Worm (Caenorhabditis elegans) whole organism, L4 larva: ENCODE measurements around the gene Y51H4A.13.
A peak's percentile ranks its signal among the peaks of the same experiment; 100 is the strongest.

Source experiments
- D1046.2 ChIP-seq: fragments of 200-800 bp; sonication (Bioruptor generic); IDR thresholded peaks from 2 replicates; pipeline ENCODE4 v1.3.6; 2022; ENCODE audit warnings: missing genetic modification characterization, missing compliant biosample characterization
- F10B5.3 ChIP-seq: sonication (generic microtip); optimal IDR thresholded peaks from 2 replicates; lab custom pipeline; 2016; ENCODE audit warnings: mild to moderate bottlenecking, missing genetic modification characterization, missing compliant biosample characterization
- F44E2.7 ChIP-seq: fragments of 200-800 bp; sonication (Bioruptor generic); IDR thresholded peaks from 2 replicates; pipeline ENCODE4 v2.1.2; 2022; ENCODE audit warnings: missing genetic modification characterization, missing compliant biosample characterization
- F49E8.2 ChIP-seq: sonication (generic microtip); optimal IDR thresholded peaks from 2 replicates; lab custom pipeline; 2016; ENCODE audit warnings: missing compliant biosample characterization, mild to moderate bottlenecking, missing genetic modification characterization, borderline replicate concordance
- T26A8.4 ChIP-seq: fragments of 200-800 bp; sonication (Bioruptor generic); IDR thresholded peaks from 2 replicates; pipeline ENCODE4 v1.3.6; 2022; ENCODE audit warnings: missing genetic modification characterization, missing compliant biosample characterization
- aha-1 ChIP-seq: fragments of 150-350 bp; peaks from one replicate; lab custom pipeline; 2014; ENCODE audit warnings: missing biosample characterization, missing genetic modification characterization
- ama-1 ChIP-seq: fragments of 150-350 bp; optimal IDR thresholded peaks from 2 replicates; lab custom pipeline; 2014; ENCODE audit warnings: inconsistent platforms, mixed read lengths
- arid-1 ChIP-seq: fragments of 200-800 bp; sonication (Bioruptor generic); conservative IDR thresholded peaks from 2 replicates; pipeline ENCODE4 v1.3.6; 2022; ENCODE audit warnings: missing genetic modification reagents, missing genetic modification characterization, missing compliant biosample characterization
- attf-4 ChIP-seq: sonication (generic microtip); optimal IDR thresholded peaks from 3 replicates; lab custom pipeline; 2017; ENCODE audit warnings: missing biosample characterization, missing genetic modification characterization
- ceh-28 ChIP-seq: fragments of 150-350 bp; optimal IDR thresholded peaks from 2 replicates; lab custom pipeline; 2014; ENCODE audit warnings: missing biosample characterization, missing genetic modification reagents, missing genetic modification characterization
- ceh-32 ChIP-seq: sonication (generic microtip); optimal IDR thresholded peaks from 2 replicates; lab custom pipeline; 2016; ENCODE audit warnings: mild to moderate bottlenecking, missing genetic modification characterization, missing compliant biosample characterization; ENCODE audit not compliant: poor library complexity
- daf-12 ChIP-seq: fragments of 150-350 bp; optimal IDR thresholded peaks from 2 replicates; lab custom pipeline; 2014; ENCODE audit warnings: missing biosample characterization, missing genetic modification reagents, missing genetic modification characterization
- daf-16 ChIP-seq, 3 experiments: sonication (generic microtip); optimal IDR thresholded peaks; 2 replicates each; lab custom pipeline; 2016 to 2017; ENCODE audit warnings: missing genetic modification characterization in 3 of 3, missing genetic modification reagents in 3 of 3, mild to moderate bottlenecking in 2 of 3, missing compliant biosample characterization in 2 of 3, missing biosample characterization in 1 of 3, moderate library complexity in 1 of 3
- duxl-1 ChIP-seq: sonication (generic microtip); optimal IDR thresholded peaks from 2 replicates; lab custom pipeline; 2016; ENCODE audit warnings: mild to moderate bottlenecking, missing genetic modification characterization, moderate library complexity, missing compliant biosample characterization; ENCODE audit not compliant: poor library complexity
- dve-1 ChIP-seq: sonication (generic microtip); optimal IDR thresholded peaks from 2 replicates; lab custom pipeline; 2017; ENCODE audit warnings: antibody characterized with exemption, mild to moderate bottlenecking, missing genetic modification characterization, missing compliant biosample characterization; ENCODE audit not compliant: insufficient read depth
- fkh-10 ChIP-seq: fragments of 150-350 bp; optimal IDR thresholded peaks from 2 replicates; lab custom pipeline; 2014; ENCODE audit warnings: missing biosample characterization, missing genetic modification reagents, missing genetic modification characterization
- hif-1 ChIP-seq, 2 experiments: sonication (generic microtip); optimal IDR thresholded peaks; 2 replicates each; lab custom pipeline; 2016 to 2017; ENCODE audit warnings: missing compliant biosample characterization in 2 of 2, missing genetic modification characterization in 2 of 2, missing genetic modification reagents in 2 of 2, missing genotype in 2 of 2, mild to moderate bottlenecking in 1 of 2
- hlh-11 ChIP-seq: fragments of 200-800 bp; sonication (Bioruptor generic); optimal IDR thresholded peaks from 2 replicates; lab custom pipeline; 2018; ENCODE audit warnings: mild to moderate bottlenecking, missing genetic modification characterization, missing compliant biosample characterization
- hlh-30 ChIP-seq: sonication (generic microtip); optimal IDR thresholded peaks from 2 replicates; lab custom pipeline; 2017; ENCODE audit warnings: antibody characterized with exemption, mild to moderate bottlenecking, missing genetic modification characterization, missing compliant biosample characterization; ENCODE audit not compliant: insufficient read depth
- hmg-1.1 ChIP-seq: fragments of 200-800 bp; sonication (Bioruptor generic); IDR thresholded peaks from 2 replicates; pipeline ENCODE4 v1.3.6; 2022; ENCODE audit warnings: missing genetic modification reagents, missing genetic modification characterization, missing compliant biosample characterization
- jun-1 ChIP-seq: fragments of 150-350 bp; optimal IDR thresholded peaks from 2 replicates; lab custom pipeline; 2014; ENCODE audit warnings: missing biosample characterization, missing genetic modification reagents, missing genetic modification characterization
- lin-38 ChIP-seq: fragments of 200-800 bp; sonication (Bioruptor generic); IDR thresholded peaks from 2 replicates; pipeline ENCODE4 v1.3.6; 2022; ENCODE audit warnings: missing genetic modification reagents, missing genetic modification characterization, missing compliant biosample characterization
- lsy-2 ChIP-seq, 2 experiments: fragments of 150-350 bp in 1 of 2; sonication (generic microtip) in 1 of 2; optimal IDR thresholded peaks; 2 replicates each; lab custom pipeline; 2014 to 2017; ENCODE audit warnings: missing biosample characterization in 2 of 2, missing genetic modification characterization in 2 of 2
- mdl-1 ChIP-seq, 2 experiments: fragments of 150-350 bp in 1 of 2; sonication (generic microtip) in 1 of 2; optimal IDR thresholded peaks; 2 replicates each; lab custom pipeline; 2014 to 2017; ENCODE audit warnings: missing biosample characterization in 2 of 2, missing genetic modification characterization in 2 of 2
- nhr-10 ChIP-seq: fragments of 150-350 bp; optimal IDR thresholded peaks from 2 replicates; lab custom pipeline; 2014; ENCODE audit warnings: missing biosample characterization, missing genetic modification characterization
- nhr-102 ChIP-seq: sonication (generic microtip); optimal IDR thresholded peaks from 2 replicates; lab custom pipeline; 2016; ENCODE audit warnings: mild to moderate bottlenecking, missing genetic modification characterization, moderate library complexity, missing compliant biosample characterization
- nhr-11 ChIP-seq: fragments of 150-350 bp; optimal IDR thresholded peaks from 2 replicates; lab custom pipeline; 2014; ENCODE audit warnings: missing biosample characterization, missing genetic modification characterization
- nhr-111 ChIP-seq: fragments of 200-800 bp; sonication (Bioruptor generic); optimal IDR thresholded peaks from 2 replicates; lab custom pipeline; 2018; ENCODE audit warnings: mild to moderate bottlenecking, missing genetic modification characterization, missing compliant biosample characterization
- nhr-28 ChIP-seq: fragments of 150-350 bp; optimal IDR thresholded peaks from 2 replicates; lab custom pipeline; 2014; ENCODE audit warnings: missing biosample characterization, missing genetic modification characterization
- nhr-48 ChIP-seq: sonication (generic microtip); optimal IDR thresholded peaks from 2 replicates; lab custom pipeline; 2016; ENCODE audit warnings: mild to moderate bottlenecking, missing genetic modification characterization, missing compliant biosample characterization
- nhr-6 ChIP-seq: fragments of 150-350 bp; optimal IDR thresholded peaks from 2 replicates; lab custom pipeline; 2014; ENCODE audit warnings: missing biosample characterization, missing genetic modification characterization
- nhr-76 ChIP-seq: fragments of 150-350 bp; optimal IDR thresholded peaks from 2 replicates; lab custom pipeline; 2014; ENCODE audit warnings: missing biosample characterization, missing genetic modification characterization
- php-3 ChIP-seq: fragments of 200-800 bp; sonication (Bioruptor generic); IDR thresholded peaks from 2 replicates; pipeline ENCODE4 v1.3.6; 2022; ENCODE audit warnings: missing genetic modification reagents, missing genetic modification characterization, missing compliant biosample characterization
- rbr-2 ChIP-seq: sonication (generic microtip); optimal IDR thresholded peaks from 2 replicates; lab custom pipeline; 2016; ENCODE audit warnings: missing genotype, missing genetic modification characterization, missing compliant biosample characterization
- spr-1 ChIP-seq: sonication (generic microtip); optimal IDR thresholded peaks from 2 replicates; lab custom pipeline; 2016; ENCODE audit warnings: mild to moderate bottlenecking, missing genetic modification characterization, missing compliant biosample characterization
- tag-97 ChIP-seq: fragments of 200-800 bp; sonication (Bioruptor generic); IDR thresholded peaks from 2 replicates; pipeline ENCODE4 v1.3.6; 2022; ENCODE audit warnings: missing genetic modification characterization, missing compliant biosample characterization
- zip-11 ChIP-seq: fragments of 200-800 bp; sonication (Bioruptor generic); IDR thresholded peaks from 2 replicates; pipeline ENCODE4 v1.3.6; 2022; ENCODE audit warnings: missing genetic modification characterization, missing compliant biosample characterization

Y51H4A.13 gene

DNA sequence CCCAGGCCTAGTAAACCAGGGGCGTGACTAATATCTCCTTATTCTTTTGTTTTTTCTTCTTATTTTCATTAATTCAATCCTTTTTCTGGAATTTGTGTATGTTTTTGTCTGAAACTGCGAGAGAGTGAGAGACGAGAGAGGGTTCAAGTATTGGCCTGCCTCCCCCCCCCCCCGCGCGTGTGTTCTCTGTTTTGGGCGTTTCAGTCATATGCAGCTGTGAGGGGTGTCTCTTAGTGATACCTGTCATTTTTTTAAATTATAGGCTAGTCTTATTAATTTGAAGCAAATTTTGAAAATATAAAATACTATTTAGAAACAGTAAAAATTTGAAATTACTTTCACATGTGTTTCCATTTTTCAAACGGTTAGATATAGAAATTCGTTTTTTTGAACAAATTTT lies 13.3 kb upstream of the Y51H4A.13 start:
- TF ChIP-seq nhr-10 (tag; lab: Kevin White, UChicago) (no peak), T26A8.4 (GFP tag; lab: Robert Waterston, UW) (no peak), hmg-1.1 (GFP tag; lab: Robert Waterston, UW) (no peak), F10B5.3 (no peak), hlh-11 (peak; percentile 7), daf-16 (GFP tag; optimal IDR thresholded peaks at IDR 0.05; lab: Kevin White, UChicago) (no peak), daf-16 (tag; optimal IDR thresholded peaks at IDR 0.05; lab: Kevin White, UChicago) (peak; percentile 47), nhr-102 (no peak), fkh-10 (GFP tag; lab: Kevin White, UChicago) (no peak), F44E2.7 (no peak), hlh-30 (peak; percentile 59), dve-1 (tag; lab: Kevin White, UChicago) (peak; percentile 38)

DNA sequence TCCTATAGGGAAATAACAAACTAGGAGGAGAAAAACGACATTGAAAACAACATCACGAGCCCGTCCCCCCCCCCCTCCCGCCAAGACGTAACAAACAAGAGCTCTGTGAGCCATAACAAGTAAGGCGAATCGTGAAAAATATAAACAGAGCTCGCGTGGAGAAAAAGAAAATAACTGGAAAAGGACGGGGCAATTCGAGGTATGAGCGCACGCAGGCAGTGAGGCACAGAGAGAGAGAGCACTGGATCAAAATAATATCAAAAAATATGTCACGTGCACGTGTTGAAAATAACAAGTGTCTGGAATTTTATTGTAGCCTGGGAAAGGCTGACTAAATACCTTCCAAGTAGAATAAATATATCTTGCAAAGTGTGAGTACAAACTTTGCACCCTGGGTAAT lies 12.6 kb upstream of the Y51H4A.13 start:
- TF ChIP-seq daf-16 (GFP tag; optimal IDR thresholded peaks at IDR 0.05; lab: Kevin White, UChicago): no peak
- TF ChIP-seq daf-16 (tag; optimal IDR thresholded peaks at IDR 0.05; lab: Kevin White, UChicago): peak; percentile 89
- no peak for TF ChIP-seq tag-97 (GFP tag; lab: Robert Waterston, UW)
- no peak for TF ChIP-seq attf-4 (tag; lab: Kevin White, UChicago)
- peak; percentile 82 for TF ChIP-seq nhr-11 (tag; lab: Kevin White, UChicago)
- no peak for TF ChIP-seq F49E8.2
- TF ChIP-seq ceh-32: no peak
- TF ChIP-seq hif-1 (tag; optimal IDR thresholded peaks at IDR 0.05; lab: Kevin White, UChicago): peak in 1 of 2 experiments; percentile 3
- peak in 1 of 2 experiments; percentile 28 for TF ChIP-seq lsy-2 (tag; optimal IDR thresholded peaks at IDR 0.05; lab: Kevin White, UChicago)
- TF ChIP-seq rbr-2 (tag; lab: Kevin White, UChicago): peak; percentile 26
- no peak for TF ChIP-seq D1046.2
- TF ChIP-seq php-3: no peak
- TF ChIP-seq mdl-1 (tag; optimal IDR thresholded peaks at IDR 0.05; lab: Kevin White, UChicago): peak in 1 of 2 experiments; percentile 37
- peak; percentile 24 for TF ChIP-seq dve-1 (tag; lab: Kevin White, UChicago)
- peak; percentile 31 for TF ChIP-seq hlh-30
- no peak for TF ChIP-seq nhr-76 (tag; lab: Kevin White, UChicago)
- peak; percentile 8 for TF ChIP-seq hlh-11
- TF ChIP-seq nhr-6 (tag; lab: Kevin White, UChicago): peak; percentile 22
- TF ChIP-seq nhr-28 (tag; lab: Kevin White, UChicago): no peak

DNA sequence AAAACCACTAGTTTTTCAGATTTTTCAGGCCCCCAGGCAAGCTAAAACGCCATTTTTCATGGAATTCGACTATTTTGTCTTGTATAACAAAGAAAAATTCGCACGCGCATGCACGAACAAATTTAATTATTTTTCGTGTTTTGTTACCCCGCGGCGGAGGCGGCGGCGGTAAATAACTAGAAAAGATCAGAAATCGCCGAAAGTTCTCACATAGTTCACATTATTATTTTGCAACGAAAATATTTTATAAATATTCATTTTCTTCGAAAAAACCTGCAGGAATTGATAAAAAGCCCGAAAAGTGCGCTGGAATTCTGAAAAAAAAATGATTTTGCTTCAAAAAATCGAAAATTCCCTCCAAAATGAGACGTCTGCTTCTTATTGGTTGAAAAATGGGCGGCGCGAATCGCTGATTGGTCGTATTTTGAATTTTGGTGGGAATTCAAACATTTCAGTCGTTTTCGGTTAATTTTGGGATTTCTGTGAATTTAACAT lies 11.4 kb upstream of the Y51H4A.13 start:
- TF ChIP-seq aha-1 (tag; lab: Kevin White, UChicago) (peak; percentile 65), jun-1 (tag; lab: Kevin White, UChicago) (no peak), attf-4 (tag; lab: Kevin White, UChicago) (no peak), arid-1 (GFP tag; lab: Robert Waterston, UW) (peak; percentile 40; the same call in 1 of the 2 replicates), hif-1 (tag; optimal IDR thresholded peaks at IDR 0.05; lab: Kevin White, UChicago) (peak in 1 of 2 experiments; percentile 35), F10B5.3 (peak; percentile 48), ceh-28 (tag; lab: Kevin White, UChicago) (no peak), lin-38 (peak; percentile 62), nhr-48 (tag; lab: Kevin White, UChicago) (no peak), daf-12 (tag; lab: Kevin White, UChicago) (no peak), hlh-30 (no peak), ama-1 (lab: Kevin White, UChicago) (peak; percentile 50), spr-1 (tag; lab: Kevin White, UChicago) (peak; percentile 32), daf-16 (GFP tag; optimal IDR thresholded peaks at IDR 0.05; lab: Kevin White, UChicago) (no peak), daf-16 (tag; optimal IDR thresholded peaks at IDR 0.05; lab: Kevin White, UChicago) (peak; percentile 11), nhr-111 (no peak), lsy-2 (tag; optimal IDR thresholded peaks at IDR 0.05; lab: Kevin White, UChicago) (peak in 1 of 2 experiments; percentile 59), zip-11 (no peak), duxl-1 (tag; lab: Kevin White, UChicago) (no peak), F49E8.2 (peak; percentile 49)
